Worm (Caenorhabditis elegans) whole organism, L2 larva: ENCODE results near the gene bca-1.
A peak's percentile ranks its signal among the peaks of the same experiment; 100 is the strongest.

Source experiments
- C34F6.9 ChIP-seq: fragments of 150-350 bp; optimal IDR thresholded peaks from 2 replicates; lab custom pipeline; 2014; ENCODE audit warnings: missing biosample characterization, missing genetic modification characterization
- R02D3.7 ChIP-seq: fragments of 150-350 bp; optimal IDR thresholded peaks from 2 replicates; lab custom pipeline; 2014; ENCODE audit warnings: missing biosample characterization, missing genetic modification characterization
- Y55F3AM.14 ChIP-seq: fragments of 200-800 bp; sonication (Bioruptor generic); optimal IDR thresholded peaks from 2 replicates; lab custom pipeline; 2018; ENCODE audit warnings: mild to moderate bottlenecking, missing genetic modification characterization, missing compliant biosample characterization
- ama-1 ChIP-seq: fragments of 150-350 bp; optimal IDR thresholded peaks from 2 replicates; lab custom pipeline; 2018; ENCODE audit warnings: inconsistent platforms
- blmp-1 ChIP-seq: sonication (generic microtip); optimal IDR thresholded peaks from 2 replicates; lab custom pipeline; 2017; ENCODE audit warnings: missing genetic modification characterization, mild to moderate bottlenecking, missing compliant biosample characterization, antibody characterized with exemption, moderate library complexity; ENCODE audit not compliant: insufficient read depth
- ceh-16 ChIP-seq: fragments of 150-350 bp; optimal IDR thresholded peaks from 2 replicates; lab custom pipeline; 2014; ENCODE audit warnings: missing biosample characterization, missing genetic modification characterization
- ceh-82 ChIP-seq: fragments of 150-350 bp; optimal IDR thresholded peaks from 2 replicates; lab custom pipeline; 2014; ENCODE audit warnings: missing biosample characterization, missing genetic modification characterization
- crh-2 ChIP-seq: sonication (generic microtip); optimal IDR thresholded peaks from 2 replicates; lab custom pipeline; 2017; ENCODE audit warnings: missing biosample characterization, missing genetic modification characterization
- fos-1 ChIP-seq: fragments of 150-350 bp; optimal IDR thresholded peaks from 2 replicates; lab custom pipeline; 2014; ENCODE audit warnings: missing biosample characterization, missing genetic modification characterization
- gmeb-1 ChIP-seq: fragments of 150-350 bp; optimal IDR thresholded peaks from 2 replicates; lab custom pipeline; 2014; ENCODE audit warnings: missing biosample characterization, missing genetic modification characterization
- lin-11 ChIP-seq: fragments of 150-350 bp; sonication (generic microtip); optimal IDR thresholded peaks from 2 replicates; lab custom pipeline; 2014; ENCODE audit warnings: missing biosample characterization, missing genetic modification characterization, inconsistent platforms, mixed read lengths
- mdl-1 ChIP-seq, 2 experiments: fragments of 150-350 bp in 1 of 2; sonication (generic microtip) in 1 of 2; optimal IDR thresholded peaks; 2 replicates each; lab custom pipeline; 2017; ENCODE audit warnings: missing biosample characterization in 2 of 2, missing genetic modification characterization in 2 of 2
- nhr-10 ChIP-seq: sonication (generic microtip); optimal IDR thresholded peaks from 2 replicates; lab custom pipeline; 2017; ENCODE audit warnings: missing biosample characterization, missing genetic modification characterization
- nhr-129 ChIP-seq: fragments of 150-350 bp; optimal IDR thresholded peaks from 2 replicates; lab custom pipeline; 2014; ENCODE audit warnings: missing biosample characterization, missing genetic modification characterization
- nhr-21 ChIP-seq: fragments of 150-350 bp; optimal IDR thresholded peaks from 2 replicates; lab custom pipeline; 2014; ENCODE audit warnings: missing biosample characterization, missing genetic modification characterization
- nhr-25 ChIP-seq: fragments of 150-350 bp; sonication (generic microtip); optimal IDR thresholded peaks from 3 replicates; lab custom pipeline; 2014; ENCODE audit warnings: missing biosample characterization, missing genetic modification characterization
- sem-4 ChIP-seq: fragments of 150-350 bp; optimal IDR thresholded peaks from 2 replicates; lab custom pipeline; 2014; ENCODE audit warnings: missing biosample characterization, missing genetic modification reagents, missing genetic modification characterization
- skn-1 ChIP-seq: sonication (generic microtip); optimal IDR thresholded peaks from 2 replicates; lab custom pipeline; 2017; ENCODE audit warnings: missing biosample characterization, missing genetic modification characterization
- sma-3 ChIP-seq: sonication (generic microtip); optimal IDR thresholded peaks from 2 replicates; lab custom pipeline; 2016; ENCODE audit warnings: missing genetic modification reagents, missing genetic modification characterization, missing compliant biosample characterization
- sma-9 ChIP-seq, 2 experiments: fragments of 150-350 bp in 1 of 2; sonication (generic microtip) in 1 of 2; optimal IDR thresholded peaks; 2 replicates each; lab custom pipeline; 2014 to 2016; ENCODE audit warnings: missing genetic modification characterization in 2 of 2, mild to moderate bottlenecking in 1 of 2, missing biosample characterization in 1 of 2, missing compliant biosample characterization in 1 of 2, missing genetic modification reagents in 1 of 2, moderate library complexity in 1 of 2
- snpc-4 ChIP-seq: fragments of 150-350 bp; optimal IDR thresholded peaks from 2 replicates; lab custom pipeline; 2014; ENCODE audit warnings: missing biosample characterization, missing genetic modification characterization
- unc-55 ChIP-seq: fragments of 150-350 bp; sonication (generic microtip); optimal IDR thresholded peaks from 3 replicates; lab custom pipeline; 2014; ENCODE audit warnings: missing biosample characterization, missing genetic modification reagents, missing genetic modification characterization
- unc-62 ChIP-seq: fragments of 150-350 bp; optimal IDR thresholded peaks from 2 replicates; lab custom pipeline; 2014; ENCODE audit warnings: missing biosample characterization, missing genetic modification reagents, missing genetic modification characterization
- zag-1 ChIP-seq: fragments of 150-350 bp; optimal IDR thresholded peaks from 2 replicates; lab custom pipeline; 2014; ENCODE audit warnings: missing biosample characterization, missing genetic modification characterization
- ztf-1 ChIP-seq: fragments of 200-800 bp; sonication (Bioruptor generic); conservative IDR thresholded peaks from 2 replicates; pipeline ENCODE4 v1.3.6; 2022; ENCODE audit warnings: missing genetic modification characterization, missing compliant biosample characterization
- ztf-4 ChIP-seq: fragments of 150-350 bp; optimal IDR thresholded peaks from 2 replicates; lab custom pipeline; 2014; ENCODE audit warnings: missing biosample characterization, missing genetic modification characterization

bca-1 gene

DNA sequence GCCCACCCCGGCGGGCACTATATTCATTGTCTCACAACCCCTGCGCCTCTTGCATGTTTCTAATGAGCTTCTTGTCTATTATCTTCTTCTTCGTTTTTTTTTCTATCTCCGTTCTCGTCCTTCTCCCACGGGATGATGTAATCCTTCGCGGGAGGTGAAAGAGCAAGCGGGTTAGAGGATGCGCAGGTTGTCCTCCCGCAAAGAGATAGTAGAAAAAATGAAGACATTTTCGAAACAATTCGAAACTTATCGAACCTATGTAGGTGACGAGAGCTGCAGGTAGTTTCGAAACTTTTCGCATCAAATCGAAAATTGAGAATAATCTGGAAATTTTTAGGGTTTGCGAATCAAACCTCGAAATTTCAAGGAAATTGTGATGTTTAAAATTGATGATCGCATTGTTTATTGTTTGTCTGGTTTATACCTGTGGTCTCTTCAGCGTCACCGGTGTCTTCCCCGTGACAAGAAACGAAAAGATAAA, 45.8 kb upstream of the bca-1 start (continued):
- TF ChIP-seq blmp-1 (tag; lab: Kevin White, UChicago) (peak; percentile 1), fos-1 (tag; lab: Kevin White, UChicago) (peak; percentile 90), nhr-21 (tag; lab: Kevin White, UChicago) (peak; percentile 66), ama-1 (peak; percentile 11)

DNA sequence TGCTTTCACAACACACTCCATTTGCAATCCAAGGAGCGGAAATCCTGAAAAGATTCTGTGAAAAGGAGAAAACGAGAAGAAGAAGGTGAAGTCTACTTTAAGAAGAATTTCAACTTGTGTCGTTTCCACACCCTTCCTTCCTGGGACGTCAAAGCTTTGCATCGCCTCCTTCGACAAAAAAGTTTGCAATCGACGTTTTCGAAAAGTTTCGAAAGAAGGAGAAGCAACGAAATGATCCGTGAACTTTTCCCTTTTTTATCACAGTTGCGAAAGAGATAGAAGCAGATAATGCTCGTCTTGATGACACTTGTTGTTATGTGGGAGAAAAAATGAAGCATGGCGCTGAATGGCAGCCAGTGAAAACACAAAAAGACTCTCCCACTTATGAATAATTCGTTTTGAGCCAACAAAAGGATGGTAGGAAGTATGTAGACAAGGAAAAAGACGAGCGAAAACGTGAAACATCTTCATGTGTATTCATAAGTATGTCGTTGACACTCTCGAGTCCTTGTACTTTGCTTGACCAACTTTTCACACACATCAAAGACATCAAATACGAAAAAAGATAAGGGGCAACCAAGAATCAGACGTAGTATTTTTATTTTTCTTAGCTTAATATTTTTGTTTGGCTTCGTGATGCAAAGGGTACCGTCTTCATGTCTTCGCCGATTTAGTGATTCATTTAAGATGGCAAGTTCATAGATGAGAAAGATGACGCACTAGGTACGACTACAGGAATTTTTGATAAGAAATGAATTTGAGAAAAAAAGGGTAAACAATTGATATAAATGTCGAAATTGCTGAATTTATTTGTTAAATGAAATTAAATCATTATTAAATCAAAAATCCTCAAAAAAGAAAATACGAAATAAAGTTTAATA, 44.5 kb upstream of the bca-1 start:
- no peak for TF ChIP-seq nhr-10 (tag; lab: Kevin White, UChicago)
- no peak for TF ChIP-seq R02D3.7 (tag; lab: Kevin White, UChicago)
- no peak for TF ChIP-seq ztf-4 (tag; lab: Kevin White, UChicago)
- peak; percentile 57 for TF ChIP-seq sem-4 (tag; lab: Kevin White, UChicago)
- TF ChIP-seq crh-2 (tag; lab: Kevin White, UChicago), result peak; percentile 4
- peak; percentile 53 for TF ChIP-seq sma-3 (GFP tag; lab: Kevin White, UChicago)
- TF ChIP-seq zag-1, result no peak
- TF ChIP-seq C34F6.9 (tag; lab: Kevin White, UChicago), result peak; percentile 54
- no peak for TF ChIP-seq ceh-82 (tag; lab: Kevin White, UChicago)
- TF ChIP-seq unc-55 (GFP tag; lab: Kevin White, UChicago), result peak; percentile 13
- no peak for TF ChIP-seq nhr-25 (tag; lab: Kevin White, UChicago)
- peak; percentile 24 for TF ChIP-seq nhr-129
- peak; percentile 30 for TF ChIP-seq fos-1 (tag; lab: Kevin White, UChicago)

DNA sequence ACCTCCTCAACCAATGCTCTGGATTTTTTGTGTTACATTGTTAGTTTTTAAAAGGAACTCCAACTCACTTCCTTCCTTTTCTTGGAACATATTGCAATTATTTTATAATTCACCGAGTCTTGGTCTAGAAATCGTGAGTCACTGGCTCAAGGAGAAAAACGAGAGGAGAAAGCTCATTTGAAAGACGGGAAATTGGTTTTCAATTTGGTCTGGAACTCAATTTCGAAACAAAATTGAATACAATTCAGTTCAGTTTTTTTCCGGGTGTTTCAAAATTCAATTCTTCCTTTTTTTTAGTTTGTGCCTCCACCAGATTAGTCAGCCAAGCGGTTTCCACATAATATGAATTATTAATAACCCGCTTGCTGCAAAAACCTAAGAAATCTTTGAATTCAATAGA, 43.3 kb upstream of the bca-1 start:
- peak; percentile 46 for TF ChIP-seq sma-9 (GFP tag; optimal IDR thresholded peaks at IDR 0.05; lab: Kevin White, UChicago)
- no peak for TF ChIP-seq sma-9 (tag; optimal IDR thresholded peaks at IDR 0.05; lab: Kevin White, UChicago)
- TF ChIP-seq ztf-1, result no peak
- TF ChIP-seq sem-4 (tag; lab: Kevin White, UChicago), result peak; percentile 8

DNA sequence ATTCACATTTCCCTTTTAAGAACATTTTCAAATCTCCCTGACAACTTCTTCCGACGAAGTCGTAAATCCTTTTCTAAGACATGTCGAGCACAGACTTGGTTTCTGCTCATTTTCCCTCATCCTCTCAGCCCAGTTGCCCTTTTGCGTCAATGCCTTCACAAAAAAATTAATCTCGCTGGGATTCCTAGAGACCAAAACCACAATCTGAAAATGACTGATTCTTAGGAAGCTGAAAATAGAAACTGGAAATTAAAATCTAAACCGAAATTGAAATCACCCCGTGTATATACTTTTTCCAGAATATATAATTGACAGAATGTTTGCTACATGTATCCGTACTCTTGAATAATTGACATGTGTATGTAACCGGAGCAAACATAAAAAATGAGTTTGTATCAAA, 42.5 kb upstream of the bca-1 start:
- peak; percentile 9 for TF ChIP-seq C34F6.9 (tag; lab: Kevin White, UChicago)
- TF ChIP-seq skn-1 (tag; lab: Kevin White, UChicago), result no peak
- TF ChIP-seq ceh-16 (tag; lab: Kevin White, UChicago), result no peak
- TF ChIP-seq Y55F3AM.14, result no peak
- no peak for TF ChIP-seq unc-55 (GFP tag; lab: Kevin White, UChicago)
- TF ChIP-seq mdl-1 (tag; optimal IDR thresholded peaks at IDR 0.05; lab: Kevin White, UChicago), result no peak
- no peak for TF ChIP-seq crh-2 (tag; lab: Kevin White, UChicago)

DNA sequence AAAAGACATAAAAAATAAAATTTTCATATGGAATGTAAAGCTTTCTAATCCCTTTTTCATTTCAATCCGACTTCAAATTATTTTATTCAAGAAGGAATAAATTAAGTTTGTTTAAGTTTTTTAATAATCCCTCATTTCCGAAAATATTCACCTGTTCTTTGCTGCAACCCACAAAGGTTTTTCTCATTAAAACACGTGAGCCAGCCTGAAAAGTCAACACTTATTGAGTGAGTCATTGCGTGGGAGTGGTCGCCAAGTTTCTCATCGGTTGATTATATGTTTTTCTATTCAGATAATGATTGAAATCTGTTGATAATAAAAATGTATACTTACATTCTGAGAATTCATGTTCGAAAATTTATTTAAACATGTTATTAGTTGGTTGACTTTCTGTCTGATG, 41.0 kb upstream of the bca-1 start:
- TF ChIP-seq lin-11 (tag; lab: Kevin White, UChicago), result peak; percentile 6
- TF ChIP-seq snpc-4 (tag; lab: Kevin White, UChicago), result no peak
- TF ChIP-seq C34F6.9 (tag; lab: Kevin White, UChicago), result peak; percentile 29
- peak; percentile 11 for TF ChIP-seq sma-9 (GFP tag; optimal IDR thresholded peaks at IDR 0.05; lab: Kevin White, UChicago)
- TF ChIP-seq sma-9 (tag; optimal IDR thresholded peaks at IDR 0.05; lab: Kevin White, UChicago), result no peak

DNA sequence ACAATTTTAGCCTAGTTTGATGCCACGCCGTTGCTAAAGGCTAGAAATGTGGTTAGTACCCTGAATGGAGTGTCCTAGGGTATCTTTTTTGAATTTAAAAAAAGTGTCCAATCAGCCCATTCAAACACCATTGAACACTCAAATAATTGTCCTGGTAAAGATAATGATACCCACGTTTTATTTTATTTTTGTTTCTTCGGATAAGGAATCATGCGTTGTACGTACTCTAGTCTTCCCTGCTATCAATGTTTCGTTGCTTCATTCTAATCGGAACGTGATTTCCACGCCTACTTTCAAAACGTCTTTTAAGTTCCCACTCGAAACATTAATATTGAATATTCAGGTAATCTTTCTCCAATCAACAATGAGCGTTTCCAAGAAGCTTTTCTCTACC, 36.1 kb upstream of the bca-1 start, which contains the start of gene got-2.2:
Gene got-2.2 (plus strand): TSS at position 344 of the 394 bp plus-strand sequence.
- TF ChIP-seq fos-1 (tag; lab: Kevin White, UChicago), result peak; percentile 8
- peak; percentile 19 for TF ChIP-seq gmeb-1 (tag; lab: Kevin White, UChicago)
- TF ChIP-seq unc-62 (GFP tag; lab: Kevin White, UChicago), result no peak
- peak; percentile 55 for TF ChIP-seq sma-9 (GFP tag; optimal IDR thresholded peaks at IDR 0.05; lab: Kevin White, UChicago)
- TF ChIP-seq sma-9 (tag; optimal IDR thresholded peaks at IDR 0.05; lab: Kevin White, UChicago), result no peak
- peak; percentile 25 for TF ChIP-seq crh-2 (tag; lab: Kevin White, UChicago)
